Worm (Caenorhabditis elegans): ENCODE measurements around the gene acs-4.

acs-4 gene

DNA sequence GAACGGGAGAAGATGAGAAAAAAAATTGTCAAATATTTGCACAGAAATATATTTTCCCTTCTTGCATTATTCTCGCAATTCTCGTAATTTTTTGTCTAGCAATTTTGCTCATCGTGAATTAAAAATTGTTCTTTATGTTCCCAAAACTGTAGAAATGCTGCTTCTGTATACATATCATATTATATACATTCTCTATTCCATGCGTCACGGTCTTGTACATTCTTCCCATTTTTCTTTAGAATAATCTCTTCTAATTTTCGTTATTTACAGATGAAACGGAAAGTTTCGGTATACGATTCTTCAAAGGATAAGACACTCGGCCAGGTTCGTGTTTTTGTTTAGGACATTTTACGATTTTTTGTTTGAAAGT lies at the start of gene acs-4:
Gene acs-4, plus strand, starts transcription at position 271 of the 370 bp plus-strand sequence.
- TF ChIP-seq blmp-1 (tag; optimal IDR thresholded peaks at IDR 0.05), result peak; percentile 12
- no peak for TF ChIP-seq aha-1 (tag; optimal IDR thresholded peaks at IDR 0.05)

- TF ChIP-seq nhr-19 (GFP tag; conservative IDR thresholded peaks at IDR 0.05), result peak; percentile 98
- no peak for TF ChIP-seq egl-27 (tag; optimal IDR thresholded peaks at IDR 0.05)
- TF ChIP-seq lin-35 (GFP tag; optimal IDR thresholded peaks at IDR 0.05), result peak in 1 of 2 experiments; percentile 73
- TF ChIP-seq lin-15B (tag; optimal IDR thresholded peaks at IDR 0.05), result no peak
- peak; percentile 64 for TF ChIP-seq elt-2 (tag; optimal IDR thresholded peaks at IDR 0.05)
- TF ChIP-seq F16B12.6 (tag; optimal IDR thresholded peaks at IDR 0.05), result no peak
- TF ChIP-seq hlh-4 (tag; optimal IDR thresholded peaks at IDR 0.05), result no peak
- peak in 1 of 2 experiments; percentile 11 for TF ChIP-seq efl-1 (optimal IDR thresholded peaks at IDR 0.05)
- TF ChIP-seq efl-1 (GFP tag; optimal IDR thresholded peaks at IDR 0.05 in 1 of 2), result peak in 1 of 2 experiments; percentile 93
- no peak for TF ChIP-seq nhr-12 (tag; optimal IDR thresholded peaks at IDR 0.05)
- peak; percentile 19 for TF ChIP-seq tbx-2 (tag; optimal IDR thresholded peaks at IDR 0.05)
- TF ChIP-seq nhr-85 (tag), result peak; percentile 91
- TF ChIP-seq lin-14 (GFP tag; optimal IDR thresholded peaks at IDR 0.05), result peak; percentile 48
- no peak for TF ChIP-seq fkh-10 (GFP tag; optimal IDR thresholded peaks at IDR 0.05)
- TF ChIP-seq hpl-2 (GFP tag; optimal IDR thresholded peaks at IDR 0.05), result no peak
- TF ChIP-seq fos-1 (tag; optimal IDR thresholded peaks at IDR 0.05), result no peak
- no peak for TF ChIP-seq pag-3 (tag; optimal IDR thresholded peaks at IDR 0.05; ENCODE audit: borderline replicate concordance, insufficient read depth)
- no peak for TF ChIP-seq unc-30 (tag; optimal IDR thresholded peaks at IDR 0.05)
- TF ChIP-seq nhr-47 (tag; optimal IDR thresholded peaks at IDR 0.05), result peak; percentile 23
- no peak for TF ChIP-seq C16A3.4 (tag; optimal IDR thresholded peaks at IDR 0.05)
- no peak for TF ChIP-seq dsc-1 (tag; optimal IDR thresholded peaks at IDR 0.05)
- TF ChIP-seq sox-4 (tag; optimal IDR thresholded peaks at IDR 0.05), result no peak
- no peak for TF ChIP-seq zip-4 (GFP tag; optimal IDR thresholded peaks at IDR 0.05)
- no peak for TF ChIP-seq Y116A8C.19 (tag; optimal IDR thresholded peaks at IDR 0.05; ENCODE audit: borderline replicate concordance)
- no peak for TF ChIP-seq zag-1 (tag; optimal IDR thresholded peaks at IDR 0.05)
- no peak for TF ChIP-seq hlh-17 (GFP tag; optimal IDR thresholded peaks at IDR 0.05; ENCODE audit: borderline replicate concordance)
- TF ChIP-seq efl-3 (GFP tag; optimal IDR thresholded peaks at IDR 0.05), result no peak
- no peak for TF ChIP-seq vab-15 (tag; optimal IDR thresholded peaks at IDR 0.05)
- 0 out of 2 replicates have a peak, but pooled peaks have one; percentile 6 for TF ChIP-seq grh-1 (GFP tag; IDR thresholded peaks at IDR 0.05)
- peak; percentile 18 for TF ChIP-seq nhr-77 (tag; optimal IDR thresholded peaks at IDR 0.05)
- TF ChIP-seq rnt-1 (tag; optimal IDR thresholded peaks at IDR 0.05), result no peak
- no peak for TF ChIP-seq lir-3 (tag; optimal IDR thresholded peaks at IDR 0.05; ENCODE audit: poor library complexity)
- no peak for TF ChIP-seq egl-13 (tag; optimal IDR thresholded peaks at IDR 0.05)
- no peak for TF ChIP-seq pqm-1 (tag; optimal IDR thresholded peaks at IDR 0.05)
- no peak for TF ChIP-seq aly-2 (tag; optimal IDR thresholded peaks at IDR 0.05)
- TF ChIP-seq pax-3 (tag; optimal IDR thresholded peaks at IDR 0.05), result no peak
- TF ChIP-seq jun-1 (tag; optimal IDR thresholded peaks at IDR 0.05), result no peak
- TF ChIP-seq ceh-88 (GFP tag; IDR thresholded peaks at IDR 0.05), result no peak
- TF ChIP-seq nhr-20 (tag; optimal IDR thresholded peaks at IDR 0.05), result peak; percentile 71
- peak in 2 of 6 experiments; percentile 29 to 52 for TF ChIP-seq elt-3 (tag; optimal IDR thresholded peaks at IDR 0.05)
- no peak for TF ChIP-seq ceh-82 (tag; optimal IDR thresholded peaks at IDR 0.05)
- TF ChIP-seq lsy-2 (tag; optimal IDR thresholded peaks at IDR 0.05), result peak; percentile 5 to 36
- TF ChIP-seq ama-1 (optimal IDR thresholded peaks at IDR 0.05), result no peak
- no peak for TF ChIP-seq C04F5.9 (tag; optimal IDR thresholded peaks at IDR 0.05)
- no peak for TF ChIP-seq ets-5 (GFP tag; IDR thresholded peaks at IDR 0.05)
- TF ChIP-seq C34B4.2 (tag; optimal IDR thresholded peaks at IDR 0.05), result no peak
- TF ChIP-seq nhr-71 (tag; optimal IDR thresholded peaks at IDR 0.05), result peak; percentile 66
- no peak for TF ChIP-seq nhr-28 (tag; optimal IDR thresholded peaks at IDR 0.05)
- peak; percentile 30 for TF ChIP-seq xbp-1 (tag; optimal IDR thresholded peaks at IDR 0.05)
- peak; percentile 41 for TF ChIP-seq blmp-1 (tag; optimal IDR thresholded peaks at IDR 0.05)
Observed at ce11 chrIII:7120477-7120876, 47.2 kb upstream of the acs-4 start.
